Worm (Caenorhabditis elegans) whole organism, L1 larva: ENCODE results near the gene T18D3.9.

Experiments used
- C16A3.4 ChIP-seq: fragments of 150-350 bp; optimal IDR thresholded peaks from 2 replicates; lab custom pipeline; 2014; ENCODE audit warnings: missing biosample characterization, missing genetic modification characterization
- F16B12.6 ChIP-seq: fragments of 150-350 bp; optimal IDR thresholded peaks from 2 replicates; lab custom pipeline; 2014; ENCODE audit warnings: missing biosample characterization, missing genetic modification characterization
- ceh-88 ChIP-seq: fragments of 200-800 bp; sonication (Bioruptor generic); IDR thresholded peaks from 2 replicates; pipeline ENCODE4 v1.3.6; 2022; ENCODE audit warnings: missing genetic modification characterization, missing compliant biosample characterization
- dpl-1 ChIP-seq, 3 experiments: fragments of 150-350 bp in 2 of 3; sonication (generic microtip) in 1 of 3; optimal IDR thresholded peaks; 2 replicates each; lab custom pipeline; 2014 to 2017; ENCODE audit warnings: missing biosample characterization in 3 of 3, missing genetic modification characterization in 3 of 3, missing genetic modification reagents in 3 of 3
- dsc-1 ChIP-seq: sonication (generic microtip); optimal IDR thresholded peaks from 2 replicates; lab custom pipeline; 2016; ENCODE audit warnings: mild to moderate bottlenecking, missing genetic modification characterization, missing compliant biosample characterization
- efl-1 ChIP-seq, 4 experiments: fragments of 150-350 bp; optimal IDR thresholded peaks in 3 of 4; peaks in 1 of 4; 1 replicate in 1 of 4; 2 replicates in 3 of 4; lab custom pipeline; 2014; ENCODE audit warnings: missing biosample characterization in 2 of 4, missing genetic modification characterization in 2 of 4, missing genetic modification reagents in 2 of 4
- efl-3 ChIP-seq: fragments of 200-800 bp; sonication (Bioruptor generic); optimal IDR thresholded peaks from 2 replicates; lab custom pipeline; 2018; ENCODE audit warnings: mild to moderate bottlenecking, missing genetic modification characterization, missing compliant biosample characterization
- egl-27 ChIP-seq, 2 experiments: fragments of 150-350 bp in 1 of 2; sonication (generic microtip); optimal IDR thresholded peaks; 3 replicates each; lab custom pipeline; 2017 to 2018; ENCODE audit warnings: missing biosample characterization in 2 of 2, missing genetic modification characterization in 2 of 2, missing genetic modification reagents in 2 of 2
- fkh-10 ChIP-seq: sonication (generic microtip); optimal IDR thresholded peaks from 2 replicates; lab custom pipeline; 2017; ENCODE audit warnings: missing biosample characterization, missing genetic modification reagents, missing genetic modification characterization
- fkh-8 ChIP-seq: sonication (generic microtip); optimal IDR thresholded peaks from 2 replicates; lab custom pipeline; 2016; ENCODE audit warnings: mild to moderate bottlenecking, missing genetic modification characterization, missing compliant biosample characterization
- grh-1 ChIP-seq: fragments of 200-800 bp; sonication (Bioruptor generic); IDR thresholded peaks from 2 replicates; pipeline ENCODE4 v1.3.6; 2022; ENCODE audit warnings: missing genetic modification reagents, missing genetic modification characterization, missing compliant biosample characterization
- hlh-17 ChIP-seq: fragments of 200-800 bp; sonication (Bioruptor generic); optimal IDR thresholded peaks from 2 replicates; lab custom pipeline; 2018; ENCODE audit warnings: missing genetic modification characterization, mild to moderate bottlenecking, missing compliant biosample characterization, moderate library complexity, borderline replicate concordance
- hlh-4 ChIP-seq: sonication (generic microtip); optimal IDR thresholded peaks from 2 replicates; lab custom pipeline; 2016; ENCODE audit warnings: mild to moderate bottlenecking, missing genetic modification characterization, missing compliant biosample characterization
- jun-1 ChIP-seq: fragments of 150-350 bp; optimal IDR thresholded peaks from 2 replicates; lab custom pipeline; 2014; ENCODE audit warnings: missing biosample characterization, missing genetic modification reagents, missing genetic modification characterization
- lin-14 ChIP-seq: fragments of 200-800 bp; sonication (Bioruptor generic); optimal IDR thresholded peaks from 2 replicates; lab custom pipeline; 2018; ENCODE audit warnings: mild to moderate bottlenecking, missing genetic modification characterization, moderate library complexity, missing compliant biosample characterization
- lin-39 ChIP-seq: fragments of 150-350 bp; optimal IDR thresholded peaks from 2 replicates; lab custom pipeline; 2014; ENCODE audit warnings: missing biosample characterization, missing genetic modification reagents, missing genetic modification characterization
- lir-3 ChIP-seq: sonication (generic microtip); optimal IDR thresholded peaks from 2 replicates; lab custom pipeline; 2016; ENCODE audit warnings: mild to moderate bottlenecking, missing genetic modification characterization, moderate library complexity, missing compliant biosample characterization; ENCODE audit not compliant: poor library complexity
- mdl-1 ChIP-seq, 2 experiments: fragments of 150-350 bp; optimal IDR thresholded peaks; 2 replicates each; lab custom pipeline; 2014 to 2017; ENCODE audit warnings: missing biosample characterization in 2 of 2, missing genetic modification characterization in 2 of 2, inconsistent platforms in 1 of 2
- mef-2 ChIP-seq: fragments of 150-350 bp; optimal IDR thresholded peaks from 2 replicates; lab custom pipeline; 2014; ENCODE audit warnings: missing biosample characterization, missing genetic modification characterization
- mep-1 ChIP-seq: fragments of 150-350 bp; optimal IDR thresholded peaks from 2 replicates; lab custom pipeline; 2014; ENCODE audit warnings: missing biosample characterization, missing genetic modification characterization
- nhr-11 ChIP-seq: fragments of 150-350 bp; optimal IDR thresholded peaks from 2 replicates; lab custom pipeline; 2014; ENCODE audit warnings: missing biosample characterization, missing genetic modification characterization
- nhr-12 ChIP-seq: sonication (generic microtip); optimal IDR thresholded peaks from 2 replicates; lab custom pipeline; 2017; ENCODE audit warnings: missing biosample characterization, missing genetic modification characterization
- nhr-19 ChIP-seq: fragments of 200-800 bp; sonication (Bioruptor generic); conservative IDR thresholded peaks from 2 replicates; pipeline ENCODE4 v1.3.6; 2022; ENCODE audit warnings: missing genetic modification characterization, missing compliant biosample characterization
- nhr-237 ChIP-seq: fragments of 150-350 bp; optimal IDR thresholded peaks from 2 replicates; lab custom pipeline; 2014; ENCODE audit warnings: missing biosample characterization, missing genetic modification characterization
- nhr-71 ChIP-seq: sonication (generic microtip); optimal IDR thresholded peaks from 2 replicates; lab custom pipeline; 2016; ENCODE audit warnings: mild to moderate bottlenecking, missing genetic modification characterization, moderate library complexity, missing compliant biosample characterization
- nhr-76 ChIP-seq: sonication (generic microtip); optimal IDR thresholded peaks from 2 replicates; lab custom pipeline; 2017; ENCODE audit warnings: missing biosample characterization, missing genetic modification characterization
- nhr-84 ChIP-seq: sonication (generic microtip); optimal IDR thresholded peaks from 2 replicates; lab custom pipeline; 2017; ENCODE audit warnings: missing biosample characterization, missing genetic modification characterization
- pag-3 ChIP-seq: sonication (generic microtip); optimal IDR thresholded peaks from 2 replicates; lab custom pipeline; 2017; ENCODE audit warnings: missing genetic modification characterization, mild to moderate bottlenecking, missing compliant biosample characterization, antibody characterized with exemption, borderline replicate concordance; ENCODE audit not compliant: insufficient read depth
- pax-3 ChIP-seq: fragments of 200-800 bp; sonication (Bioruptor generic); optimal IDR thresholded peaks from 2 replicates; lab custom pipeline; 2018; ENCODE audit warnings: mild to moderate bottlenecking, missing genetic modification characterization, moderate library complexity, missing compliant biosample characterization
- pqm-1 ChIP-seq: sonication (generic microtip); optimal IDR thresholded peaks from 3 replicates; lab custom pipeline; 2017; ENCODE audit warnings: missing biosample characterization, missing genetic modification characterization
- skn-1 ChIP-seq: fragments of 150-350 bp; optimal IDR thresholded peaks from 2 replicates; lab custom pipeline; 2014; ENCODE audit warnings: missing biosample characterization, missing genetic modification characterization
- snpc-4 ChIP-seq: fragments of 150-350 bp; optimal IDR thresholded peaks from 2 replicates; lab custom pipeline; 2014; ENCODE audit warnings: missing biosample characterization, missing genetic modification characterization
- sup-37 ChIP-seq: fragments of 200-800 bp; sonication (Bioruptor generic); optimal IDR thresholded peaks from 2 replicates; lab custom pipeline; 2018; ENCODE audit warnings: mild to moderate bottlenecking, missing genetic modification characterization, missing compliant biosample characterization
- swsn-7 ChIP-seq: sonication (generic microtip); optimal IDR thresholded peaks from 2 replicates; lab custom pipeline; 2016; ENCODE audit warnings: missing genetic modification characterization, missing compliant biosample characterization
- tbx-2 ChIP-seq: sonication (generic microtip); optimal IDR thresholded peaks from 2 replicates; lab custom pipeline; 2016; ENCODE audit warnings: missing genetic modification characterization, missing compliant biosample characterization
- unc-130 ChIP-seq: fragments of 150-350 bp; optimal IDR thresholded peaks from 2 replicates; lab custom pipeline; 2017; ENCODE audit warnings: missing biosample characterization, missing genetic modification characterization, inconsistent platforms
- unc-62 ChIP-seq: fragments of 150-350 bp; optimal IDR thresholded peaks from 2 replicates; lab custom pipeline; 2014; ENCODE audit warnings: missing biosample characterization, missing genetic modification reagents, missing genetic modification characterization
- unc-86 ChIP-seq: sonication (generic microtip); optimal IDR thresholded peaks from 2 replicates; lab custom pipeline; 2016; ENCODE audit warnings: missing genetic modification characterization, missing compliant biosample characterization

T18D3.9 gene

ce11 chrX:12439998-12440722 is 14.1 kb downstream of the T18D3.9 start:
- TF ChIP-seq efl-3 (GFP tag; lab: Kevin White, UChicago) (no peak), pax-3 (no peak), swsn-7 (peak; percentile 5), fkh-8 (tag; lab: Kevin White, UChicago) (peak; percentile 6), nhr-76 (no peak), snpc-4 (tag; lab: Kevin White, UChicago) (no peak), nhr-11 (tag; lab: Kevin White, UChicago) (no peak), mdl-1 (tag; optimal IDR thresholded peaks at IDR 0.05; lab: Kevin White, UChicago) (no peak), mep-1 (tag; lab: Kevin White, UChicago) (no peak), C16A3.4 (tag; lab: Kevin White, UChicago) (no peak), lir-3 (tag; lab: Kevin White, UChicago) (no peak), pqm-1 (tag; lab: Kevin White, UChicago) (no peak), mef-2 (tag; lab: Kevin White, UChicago) (no peak), unc-86 (tag; lab: Kevin White, UChicago) (peak; percentile 4), skn-1 (tag; lab: Kevin White, UChicago) (no peak), dsc-1 (tag; lab: Kevin White, UChicago) (peak; percentile 43), hlh-4 (tag; lab: Kevin White, UChicago) (no peak), hlh-17 (GFP tag; lab: Kevin White, UChicago) (no peak), unc-130 (no peak), lin-39 (tag; lab: Kevin White, UChicago) (no peak), grh-1 (GFP tag; lab: Robert Waterston, UW) (no peak), efl-1 (optimal IDR thresholded peaks at IDR 0.05; lab: Kevin White, UChicago) (no peak), efl-1 (GFP tag; optimal IDR thresholded peaks at IDR 0.05 in 1 of 2; lab: Kevin White, UChicago) (peak in 1 of 2 experiments; percentile 67), sup-37 (GFP tag; lab: Kevin White, UChicago) (no peak), nhr-12 (tag; lab: Kevin White, UChicago) (no peak), nhr-71 (tag; lab: Kevin White, UChicago) (no peak), pag-3 (tag; lab: Kevin White, UChicago) (no peak), fkh-10 (GFP tag; lab: Kevin White, UChicago) (no peak), dpl-1 (GFP tag; optimal IDR thresholded peaks at IDR 0.05; lab: Kevin White, UChicago) (no peak), tbx-2 (no peak), lin-14 (peak; percentile 48), unc-62 (GFP tag; lab: Kevin White, UChicago) (no peak), ceh-88 (GFP tag; lab: Robert Waterston, UW) (no peak), nhr-84 (tag; lab: Kevin White, UChicago) (no peak), F16B12.6 (tag; lab: Kevin White, UChicago) (no peak), jun-1 (no peak), nhr-19 (GFP tag; lab: Robert Waterston, UW) (no peak), nhr-237 (no peak)

- TF ChIP-seq F16B12.6 (tag; lab: Kevin White, UChicago) (no peak), jun-1 (no peak), egl-27 (tag; optimal IDR thresholded peaks at IDR 0.05; lab: Kevin White, UChicago) (no peak), nhr-12 (tag; lab: Kevin White, UChicago) (no peak), tbx-2 (no peak), efl-1 (optimal IDR thresholded peaks at IDR 0.05; lab: Kevin White, UChicago) (no peak), efl-1 (GFP tag; optimal IDR thresholded peaks at IDR 0.05 in 1 of 2; lab: Kevin White, UChicago) (peak in 1 of 2 experiments; percentile 55)
Observed at ce11 chrX:12438266-12438665, 16.0 kb downstream of the T18D3.9 start.
